Worm (Caenorhabditis elegans) whole organism, L1 larva: ENCODE measurements around the gene iglr-2.

ENCODE experiments used
- C04F5.9 ChIP-seq: sonication (generic microtip); optimal IDR thresholded peaks from 2 replicates; lab custom pipeline; 2016; ENCODE audit warnings: missing genetic modification characterization, missing compliant biosample characterization
- C16A3.4 ChIP-seq: fragments of 150-350 bp; optimal IDR thresholded peaks from 2 replicates; lab custom pipeline; 2014; ENCODE audit warnings: missing biosample characterization, missing genetic modification characterization
- F16B12.6 ChIP-seq: fragments of 150-350 bp; optimal IDR thresholded peaks from 2 replicates; lab custom pipeline; 2014; ENCODE audit warnings: missing biosample characterization, missing genetic modification characterization
- aha-1 ChIP-seq: fragments of 150-350 bp; optimal IDR thresholded peaks from 2 replicates; lab custom pipeline; 2014; ENCODE audit warnings: missing biosample characterization, missing genetic modification characterization
- aly-2 ChIP-seq: fragments of 150-350 bp; optimal IDR thresholded peaks from 2 replicates; lab custom pipeline; 2014; ENCODE audit warnings: missing biosample characterization, missing genetic modification characterization
- ama-1 ChIP-seq: fragments of 150-350 bp; optimal IDR thresholded peaks from 2 replicates; lab custom pipeline; 2014
- ceh-63 ChIP-seq: fragments of 200-800 bp; sonication (Bioruptor generic); optimal IDR thresholded peaks from 2 replicates; lab custom pipeline; 2018; ENCODE audit warnings: mild to moderate bottlenecking, missing genetic modification characterization, missing compliant biosample characterization
- ceh-88 ChIP-seq: fragments of 200-800 bp; sonication (Bioruptor generic); IDR thresholded peaks from 2 replicates; pipeline ENCODE4 v1.3.6; 2022; ENCODE audit warnings: missing genetic modification characterization, missing compliant biosample characterization
- ces-1 ChIP-seq: fragments of 150-350 bp; optimal IDR thresholded peaks from 2 replicates; lab custom pipeline; 2014; ENCODE audit warnings: missing biosample characterization, missing genetic modification reagents, missing genetic modification characterization
- dpl-1 ChIP-seq, 3 experiments: fragments of 150-350 bp in 2 of 3; sonication (generic microtip) in 1 of 3; optimal IDR thresholded peaks; 2 replicates each; lab custom pipeline; 2014 to 2017; ENCODE audit warnings: missing biosample characterization in 3 of 3, missing genetic modification characterization in 3 of 3, missing genetic modification reagents in 3 of 3
- dsc-1 ChIP-seq: sonication (generic microtip); optimal IDR thresholded peaks from 2 replicates; lab custom pipeline; 2016; ENCODE audit warnings: mild to moderate bottlenecking, missing genetic modification characterization, missing compliant biosample characterization
- efl-3 ChIP-seq: fragments of 200-800 bp; sonication (Bioruptor generic); optimal IDR thresholded peaks from 2 replicates; lab custom pipeline; 2018; ENCODE audit warnings: mild to moderate bottlenecking, missing genetic modification characterization, missing compliant biosample characterization
- egl-27 ChIP-seq, 2 experiments: fragments of 150-350 bp in 1 of 2; sonication (generic microtip); optimal IDR thresholded peaks; 3 replicates each; lab custom pipeline; 2017 to 2018; ENCODE audit warnings: missing biosample characterization in 2 of 2, missing genetic modification characterization in 2 of 2, missing genetic modification reagents in 2 of 2
- elt-2 ChIP-seq: sonication (generic microtip); optimal IDR thresholded peaks from 2 replicates; lab custom pipeline; 2016; ENCODE audit warnings: missing genetic modification characterization, mild to moderate bottlenecking, inconsistent platforms, missing compliant biosample characterization, missing genetic modification reagents
- ets-5 ChIP-seq: fragments of 200-800 bp; sonication (Bioruptor generic); IDR thresholded peaks from 2 replicates; pipeline ENCODE4 v1.3.6; 2022; ENCODE audit warnings: missing genetic modification characterization, missing compliant biosample characterization
- fkh-10 ChIP-seq: sonication (generic microtip); optimal IDR thresholded peaks from 2 replicates; lab custom pipeline; 2017; ENCODE audit warnings: missing biosample characterization, missing genetic modification reagents, missing genetic modification characterization
- fkh-4 ChIP-seq: sonication (generic microtip); optimal IDR thresholded peaks from 2 replicates; lab custom pipeline; 2016; ENCODE audit warnings: missing compliant biosample characterization, missing genetic modification characterization, borderline replicate concordance
- fkh-8 ChIP-seq: sonication (generic microtip); optimal IDR thresholded peaks from 2 replicates; lab custom pipeline; 2016; ENCODE audit warnings: mild to moderate bottlenecking, missing genetic modification characterization, missing compliant biosample characterization
- fos-1 ChIP-seq: fragments of 150-350 bp; optimal IDR thresholded peaks from 2 replicates; lab custom pipeline; 2014; ENCODE audit warnings: missing biosample characterization, missing genetic modification characterization
- grh-1 ChIP-seq: fragments of 200-800 bp; sonication (Bioruptor generic); IDR thresholded peaks from 2 replicates; pipeline ENCODE4 v1.3.6; 2022; ENCODE audit warnings: missing genetic modification reagents, missing genetic modification characterization, missing compliant biosample characterization
- hlh-17 ChIP-seq: fragments of 200-800 bp; sonication (Bioruptor generic); optimal IDR thresholded peaks from 2 replicates; lab custom pipeline; 2018; ENCODE audit warnings: missing genetic modification characterization, mild to moderate bottlenecking, missing compliant biosample characterization, moderate library complexity, borderline replicate concordance
- hlh-4 ChIP-seq: sonication (generic microtip); optimal IDR thresholded peaks from 2 replicates; lab custom pipeline; 2016; ENCODE audit warnings: mild to moderate bottlenecking, missing genetic modification characterization, missing compliant biosample characterization
- irx-1 ChIP-seq: sonication (generic microtip); optimal IDR thresholded peaks from 2 replicates; lab custom pipeline; 2016; ENCODE audit warnings: missing genetic modification characterization, missing compliant biosample characterization
- lin-14 ChIP-seq: fragments of 200-800 bp; sonication (Bioruptor generic); optimal IDR thresholded peaks from 2 replicates; lab custom pipeline; 2018; ENCODE audit warnings: mild to moderate bottlenecking, missing genetic modification characterization, moderate library complexity, missing compliant biosample characterization
- lin-35 ChIP-seq, 2 experiments: fragments of 150-350 bp; optimal IDR thresholded peaks; 2 replicates each; lab custom pipeline; 2014; ENCODE audit warnings: missing biosample characterization in 2 of 2, missing genetic modification characterization in 2 of 2, missing genetic modification reagents in 2 of 2
- lsy-2 ChIP-seq, 2 experiments: fragments of 150-350 bp; optimal IDR thresholded peaks; 2 replicates each; lab custom pipeline; 2014; ENCODE audit warnings: missing biosample characterization in 2 of 2, missing genetic modification characterization in 2 of 2
- mab-9 ChIP-seq: fragments of 200-800 bp; sonication (Bioruptor generic); IDR thresholded peaks from 2 replicates; pipeline ENCODE4 v1.3.6; 2022; ENCODE audit warnings: missing genetic modification reagents, missing genetic modification characterization, missing compliant biosample characterization
- mdl-1 ChIP-seq, 2 experiments: fragments of 150-350 bp; optimal IDR thresholded peaks; 2 replicates each; lab custom pipeline; 2014 to 2017; ENCODE audit warnings: missing biosample characterization in 2 of 2, missing genetic modification characterization in 2 of 2, inconsistent platforms in 1 of 2
- mef-2 ChIP-seq: fragments of 150-350 bp; optimal IDR thresholded peaks from 2 replicates; lab custom pipeline; 2014; ENCODE audit warnings: missing biosample characterization, missing genetic modification characterization
- mep-1 ChIP-seq: fragments of 150-350 bp; optimal IDR thresholded peaks from 2 replicates; lab custom pipeline; 2014; ENCODE audit warnings: missing biosample characterization, missing genetic modification characterization
- nhr-19 ChIP-seq: fragments of 200-800 bp; sonication (Bioruptor generic); conservative IDR thresholded peaks from 2 replicates; pipeline ENCODE4 v1.3.6; 2022; ENCODE audit warnings: missing genetic modification characterization, missing compliant biosample characterization
- nhr-20 ChIP-seq: sonication (generic microtip); optimal IDR thresholded peaks from 2 replicates; lab custom pipeline; 2016; ENCODE audit warnings: mild to moderate bottlenecking, missing genetic modification characterization, missing compliant biosample characterization
- nhr-28 ChIP-seq: fragments of 150-350 bp; optimal IDR thresholded peaks from 2 replicates; lab custom pipeline; 2014; ENCODE audit warnings: missing biosample characterization, missing genetic modification characterization
- nhr-71 ChIP-seq: sonication (generic microtip); optimal IDR thresholded peaks from 2 replicates; lab custom pipeline; 2016; ENCODE audit warnings: mild to moderate bottlenecking, missing genetic modification characterization, moderate library complexity, missing compliant biosample characterization
- nhr-76 ChIP-seq: sonication (generic microtip); optimal IDR thresholded peaks from 2 replicates; lab custom pipeline; 2017; ENCODE audit warnings: missing biosample characterization, missing genetic modification characterization
- nhr-85 ChIP-seq: sonication (generic microtip); peaks from one replicate; lab custom pipeline; 2016; ENCODE audit warnings: missing genetic modification characterization, inconsistent platforms, missing compliant biosample characterization
- nhr-90 ChIP-seq: sonication (generic microtip); optimal IDR thresholded peaks from 2 replicates; lab custom pipeline; 2016; ENCODE audit warnings: mild to moderate bottlenecking, missing genetic modification characterization, missing compliant biosample characterization; ENCODE audit not compliant: poor library complexity
- pag-3 ChIP-seq: sonication (generic microtip); optimal IDR thresholded peaks from 2 replicates; lab custom pipeline; 2017; ENCODE audit warnings: missing genetic modification characterization, mild to moderate bottlenecking, missing compliant biosample characterization, antibody characterized with exemption, borderline replicate concordance; ENCODE audit not compliant: insufficient read depth
- pax-3 ChIP-seq: fragments of 200-800 bp; sonication (Bioruptor generic); optimal IDR thresholded peaks from 2 replicates; lab custom pipeline; 2018; ENCODE audit warnings: mild to moderate bottlenecking, missing genetic modification characterization, moderate library complexity, missing compliant biosample characterization
- rnt-1 ChIP-seq: sonication (generic microtip); optimal IDR thresholded peaks from 2 replicates; lab custom pipeline; 2016; ENCODE audit warnings: mild to moderate bottlenecking, missing genetic modification characterization, moderate library complexity, missing compliant biosample characterization
- skn-1 ChIP-seq: fragments of 150-350 bp; optimal IDR thresholded peaks from 2 replicates; lab custom pipeline; 2014; ENCODE audit warnings: missing biosample characterization, missing genetic modification characterization
- snpc-4 ChIP-seq: fragments of 150-350 bp; optimal IDR thresholded peaks from 2 replicates; lab custom pipeline; 2014; ENCODE audit warnings: missing biosample characterization, missing genetic modification characterization
- snu-23 ChIP-seq: sonication (generic microtip); optimal IDR thresholded peaks from 2 replicates; lab custom pipeline; 2016; ENCODE audit warnings: missing genetic modification characterization, missing compliant biosample characterization
- sox-4 ChIP-seq: sonication (generic microtip); optimal IDR thresholded peaks from 2 replicates; lab custom pipeline; 2016; ENCODE audit warnings: missing genetic modification characterization, missing compliant biosample characterization
- sptf-1 ChIP-seq: fragments of 150-350 bp; optimal IDR thresholded peaks from 2 replicates; lab custom pipeline; 2014; ENCODE audit warnings: missing biosample characterization, missing genetic modification characterization
- sup-37 ChIP-seq: fragments of 200-800 bp; sonication (Bioruptor generic); optimal IDR thresholded peaks from 2 replicates; lab custom pipeline; 2018; ENCODE audit warnings: mild to moderate bottlenecking, missing genetic modification characterization, missing compliant biosample characterization
- swsn-7 ChIP-seq: sonication (generic microtip); optimal IDR thresholded peaks from 2 replicates; lab custom pipeline; 2016; ENCODE audit warnings: missing genetic modification characterization, missing compliant biosample characterization
- tlp-1 ChIP-seq: fragments of 150-350 bp; optimal IDR thresholded peaks from 2 replicates; lab custom pipeline; 2014; ENCODE audit warnings: missing biosample characterization, missing genetic modification characterization
- unc-130 ChIP-seq: fragments of 150-350 bp; optimal IDR thresholded peaks from 2 replicates; lab custom pipeline; 2017; ENCODE audit warnings: missing biosample characterization, missing genetic modification characterization, inconsistent platforms
- unc-86 ChIP-seq: sonication (generic microtip); optimal IDR thresholded peaks from 2 replicates; lab custom pipeline; 2016; ENCODE audit warnings: missing genetic modification characterization, missing compliant biosample characterization
- vab-15 ChIP-seq: sonication (generic microtip); optimal IDR thresholded peaks from 2 replicates; lab custom pipeline; 2017; ENCODE audit warnings: missing genotype, mild to moderate bottlenecking, missing genetic modification characterization, missing compliant biosample characterization
- xbp-1 ChIP-seq: sonication (generic microtip); optimal IDR thresholded peaks from 2 replicates; lab custom pipeline; 2016; ENCODE audit warnings: missing genetic modification characterization, missing compliant biosample characterization
- zag-1 ChIP-seq: fragments of 150-350 bp; optimal IDR thresholded peaks from 2 replicates; lab custom pipeline; 2014; ENCODE audit warnings: missing biosample characterization, missing genetic modification characterization
- ztf-11 ChIP-seq, 2 experiments: sonication (generic microtip); optimal IDR thresholded peaks; 2 replicates each; lab custom pipeline; 2016 to 2017; ENCODE audit warnings: missing genetic modification characterization in 2 of 2, missing biosample characterization in 1 of 2, missing compliant biosample characterization in 1 of 2

The iglr-2 gene

DNA sequence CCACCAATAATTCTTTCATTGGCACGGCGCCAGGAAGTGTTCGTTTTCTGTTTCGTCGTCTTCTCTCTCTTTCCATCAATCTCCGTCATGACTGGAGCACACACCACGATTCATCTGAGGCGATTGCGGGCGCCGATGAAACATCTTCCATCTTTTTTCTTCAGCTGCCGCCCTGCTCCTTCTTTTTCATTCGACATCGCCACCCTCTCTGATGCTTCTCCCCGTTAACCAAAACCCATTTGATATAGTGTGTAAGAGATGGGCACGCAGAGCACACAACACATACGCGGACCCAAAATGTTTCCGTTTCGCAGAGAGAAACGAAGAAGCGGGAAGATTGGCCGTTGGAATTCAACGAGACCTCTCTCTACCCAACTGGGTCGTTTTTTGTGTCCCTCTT lies 43.6 kb downstream of the iglr-2 start:
- TF ChIP-seq unc-130 (tag; lab: Kevin White, UChicago) (peak; percentile 21), lin-35 (GFP tag; optimal IDR thresholded peaks at IDR 0.05; lab: Kevin White, UChicago) (no peak), zag-1 (tag; lab: Kevin White, UChicago) (no peak), swsn-7 (tag; lab: Kevin White, UChicago) (peak; percentile 26), fkh-4 (no peak), irx-1 (no peak), tlp-1 (tag; lab: Kevin White, UChicago) (no peak), nhr-71 (tag; lab: Kevin White, UChicago) (peak; percentile 60), ama-1 (lab: Kevin White, UChicago) (no peak), dpl-1 (GFP tag; optimal IDR thresholded peaks at IDR 0.05; lab: Kevin White, UChicago) (peak in 1 of 3 experiments; percentile 6), skn-1 (tag; lab: Kevin White, UChicago) (no peak), grh-1 (no peak), sptf-1 (no peak), fkh-10 (GFP tag; lab: Kevin White, UChicago) (peak; percentile 0), nhr-85 (no peak), sox-4 (no peak), mep-1 (peak; percentile 40), rnt-1 (tag; lab: Kevin White, UChicago) (peak; percentile 34), nhr-28 (no peak), efl-3 (no peak), vab-15 (tag; lab: Kevin White, UChicago) (no peak), egl-27 (tag; optimal IDR thresholded peaks at IDR 0.05; lab: Kevin White, UChicago) (no peak), snpc-4 (tag; lab: Kevin White, UChicago) (no peak), ceh-88 (no peak), pax-3 (no peak), fos-1 (tag; lab: Kevin White, UChicago) (no peak), nhr-76 (tag; lab: Kevin White, UChicago) (no peak), dsc-1 (tag; lab: Kevin White, UChicago) (peak; percentile 55), ceh-63 (GFP tag; lab: Kevin White, UChicago) (no peak), pag-3 (tag; lab: Kevin White, UChicago) (peak; percentile 23), F16B12.6 (tag; lab: Kevin White, UChicago) (no peak), mef-2 (tag; lab: Kevin White, UChicago) (no peak), lsy-2 (tag; optimal IDR thresholded peaks at IDR 0.05; lab: Kevin White, UChicago) (peak in 1 of 2 experiments; percentile 37), aha-1 (no peak), sup-37 (GFP tag; lab: Kevin White, UChicago) (no peak), C16A3.4 (tag; lab: Kevin White, UChicago) (no peak), nhr-90 (tag; lab: Kevin White, UChicago) (no peak), ces-1 (no peak), hlh-4 (tag; lab: Kevin White, UChicago) (no peak), nhr-20 (tag; lab: Kevin White, UChicago) (no peak), snu-23 (peak; percentile 29), ets-5 (GFP tag; lab: Robert Waterston, UW) (no peak), C04F5.9 (no peak), mab-9 (GFP tag; lab: Robert Waterston, UW) (no peak), mdl-1 (tag; optimal IDR thresholded peaks at IDR 0.05; lab: Kevin White, UChicago) (no peak), aly-2 (tag; lab: Kevin White, UChicago) (no peak), xbp-1 (tag; lab: Kevin White, UChicago) (no peak), elt-2 (tag; lab: Kevin White, UChicago) (no peak), nhr-19 (GFP tag; lab: Robert Waterston, UW) (peak; percentile 20; the same call in 1 of the 2 replicates), hlh-17 (GFP tag; lab: Kevin White, UChicago) (no peak), lin-14 (GFP tag; lab: Kevin White, UChicago) (peak; percentile 92), fkh-8 (no peak), ztf-11 (tag; optimal IDR thresholded peaks at IDR 0.05; lab: Kevin White, UChicago) (peak in 1 of 2 experiments; percentile 35), unc-86 (tag; lab: Kevin White, UChicago) (no peak)
